Worm (Caenorhabditis elegans) whole organism, late embryonic: ENCODE results near the gene nhr-61.

Source experiments
- K09A11.1 ChIP-seq: sonication (generic microtip); optimal IDR thresholded peaks from 2 replicates; lab custom pipeline; 2017; ENCODE audit warnings: antibody characterized with exemption, mild to moderate bottlenecking, missing genetic modification characterization, missing compliant biosample characterization; ENCODE audit not compliant: insufficient read depth
- ama-1 ChIP-seq: fragments of 150-350 bp; optimal IDR thresholded peaks from 2 replicates; lab custom pipeline; 2014
- dve-1 ChIP-seq: sonication (generic microtip); optimal IDR thresholded peaks from 2 replicates; lab custom pipeline; 2017; ENCODE audit warnings: antibody characterized with exemption, mild to moderate bottlenecking, missing genetic modification characterization, missing compliant biosample characterization
- rnt-1 ChIP-seq: sonication (generic microtip); optimal IDR thresholded peaks from 2 replicates; lab custom pipeline; 2016; ENCODE audit warnings: missing genetic modification characterization, missing compliant biosample characterization
- sox-4 ChIP-seq: sonication (generic microtip); optimal IDR thresholded peaks from 2 replicates; lab custom pipeline; 2017; ENCODE audit warnings: mild to moderate bottlenecking, missing genetic modification characterization, inconsistent platforms, missing compliant biosample characterization

ce11 chrII:14808686-14809085 lies 9.7 kb downstream of the nhr-61 start, which contains the start of gene W01D2.6:
- no peak for TF ChIP-seq sox-4 (tag; lab: Kevin White, UChicago)
- TF ChIP-seq ama-1, result no peak
- no peak for TF ChIP-seq K09A11.1 (tag; lab: Kevin White, UChicago)
- TF ChIP-seq dve-1 (tag; lab: Kevin White, UChicago), result no peak
- TF ChIP-seq rnt-1 (tag; lab: Kevin White, UChicago), result no peak
